Fruit fly (Drosophila melanogaster) whole organism, wandering third instar larva: ENCODE results near the gene Papst2.

Source experiments
- Abd-B ChIP-seq: fragments of >200 bp; optimal IDR thresholded peaks from 2 replicates; lab custom pipeline; 2017; ENCODE audit warnings: missing biosample characterization, missing genetic modification characterization
- CG9705 ChIP-seq: fragments of 200-800 bp; sonication (Bioruptor generic); optimal IDR thresholded peaks from 2 replicates; lab custom pipeline; 2018; ENCODE audit warnings: missing biosample characterization, mild to moderate bottlenecking, missing genetic modification characterization
- CrebA ChIP-seq: fragments of 200-800 bp; sonication (Bioruptor generic); optimal IDR thresholded peaks from 2 replicates; lab custom pipeline; 2016; ENCODE audit warnings: missing biosample characterization, mild to moderate bottlenecking, missing genetic modification characterization, borderline replicate concordance
- Dfd ChIP-seq: fragments of >200 bp; optimal IDR thresholded peaks from 2 replicates; lab custom pipeline; 2017; ENCODE audit warnings: missing biosample characterization, missing genetic modification characterization
- Dif ChIP-seq: fragments of 200-275, 200-300 bp; sonication (Bioruptor generic); optimal IDR thresholded peaks from 2 replicates; lab custom pipeline; 2018; ENCODE audit warnings: missing biosample characterization, missing genetic modification characterization; ENCODE audit not compliant: partially characterized antibody
- GATAd ChIP-seq: sonication (Bioruptor generic); optimal IDR thresholded peaks from 2 replicates; lab custom pipeline; 2016; ENCODE audit warnings: missing biosample characterization, missing genetic modification characterization
- HLH106 ChIP-seq: fragments of 200-800 bp; optimal IDR thresholded peaks from 3 replicates; lab custom pipeline; 2019; ENCODE audit warnings: missing biosample characterization, mild to moderate bottlenecking, missing genetic modification characterization, moderate library complexity
- Hnf4 ChIP-seq: fragments of 200-800 bp; sonication (Bioruptor generic); optimal IDR thresholded peaks from 2 replicates; lab custom pipeline; 2016; ENCODE audit warnings: missing biosample characterization, mild to moderate bottlenecking, missing genetic modification characterization
- Hr83 ChIP-seq: fragments of 200-300 bp; sonication (Bioruptor generic); optimal IDR thresholded peaks from 2 replicates; lab custom pipeline; 2016; ENCODE audit warnings: missing biosample characterization, mild to moderate bottlenecking, missing genetic modification characterization, moderate library complexity; ENCODE audit not compliant: poor library complexity, severe bottlenecking
- Mio ChIP-seq: sonication (Bioruptor generic); optimal IDR thresholded peaks from 2 replicates; lab custom pipeline; 2016; ENCODE audit warnings: missing biosample characterization, missing genetic modification characterization
- Myc ChIP-seq: fragments of >200 bp; optimal IDR thresholded peaks from 2 replicates; lab custom pipeline; 2017
- N ChIP-seq: fragments of >200 bp; optimal IDR thresholded peaks from 2 replicates; lab custom pipeline; 2018; ENCODE audit warnings: missing biosample characterization, missing external identifiers, missing genetic modification characterization
- OdsH ChIP-seq: fragments of 200-800 bp; sonication (Bioruptor generic); optimal IDR thresholded peaks from 2 replicates; lab custom pipeline; 2016; ENCODE audit warnings: missing biosample characterization, mild to moderate bottlenecking, missing genetic modification characterization
- Rel ChIP-seq, 2 experiments: fragments of 200-800 bp; sonication (Bioruptor generic) in 1 of 2; optimal IDR thresholded peaks; 2 replicates in 1 of 2; 3 replicates in 1 of 2; lab custom pipeline; 2016 to 2019; ENCODE audit warnings: mild to moderate bottlenecking in 2 of 2, missing biosample characterization in 2 of 2, missing genetic modification characterization in 2 of 2, moderate library complexity in 1 of 2
- Sp1 ChIP-seq: fragments of 200-800 bp; sonication (Bioruptor generic); optimal IDR thresholded peaks from 3 replicates; lab custom pipeline; 2019; ENCODE audit warnings: missing biosample characterization, mild to moderate bottlenecking, missing genetic modification characterization, moderate library complexity
- Vsx2 ChIP-seq: fragments of 200-300, 225-300 bp; sonication (Bioruptor generic); optimal IDR thresholded peaks from 2 replicates; lab custom pipeline; 2018; ENCODE audit warnings: missing biosample characterization, missing genetic modification characterization; ENCODE audit not compliant: partially characterized antibody
- br ChIP-seq: fragments of 200-800 bp; sonication (Bioruptor generic); optimal IDR thresholded peaks from 2 replicates; lab custom pipeline; 2016; ENCODE audit warnings: missing biosample characterization, missing genetic modification characterization
- brk ChIP-seq: fragments of 200-800 bp; sonication (Bioruptor generic); optimal IDR thresholded peaks from 2 replicates; lab custom pipeline; 2016; ENCODE audit warnings: missing biosample characterization, mild to moderate bottlenecking, missing genetic modification characterization
- dl ChIP-seq, 2 experiments: fragments of 175-275, 200-275 bp in 1 of 2; fragments of 200-275 bp in 1 of 2; sonication (Bioruptor generic); optimal IDR thresholded peaks; lab custom pipeline; 2018; ENCODE audit warnings: mild to moderate bottlenecking in 2 of 2, missing biosample characterization in 2 of 2, missing genetic modification characterization in 2 of 2, moderate library complexity in 2 of 2; ENCODE audit not compliant: partially characterized antibody in 2 of 2, insufficient read depth in 1 of 2
- dmrt93B ChIP-seq: fragments of 200-800 bp; sonication (Bioruptor generic); optimal IDR thresholded peaks from 2 replicates; lab custom pipeline; 2018; ENCODE audit warnings: missing biosample characterization, mild to moderate bottlenecking, missing genetic modification characterization
- ey ChIP-seq: fragments of 200-800 bp; sonication (Bioruptor generic); optimal IDR thresholded peaks from 2 replicates; lab custom pipeline; 2016; ENCODE audit warnings: missing biosample characterization, missing genetic modification characterization
- foxo ChIP-seq, 2 experiments: fragments of 200-800 bp; sonication (Bioruptor generic); optimal IDR thresholded peaks; 2 replicates in 1 of 2; 3 replicates in 1 of 2; lab custom pipeline; 2016 to 2017; ENCODE audit warnings: missing biosample characterization in 2 of 2, missing genetic modification characterization in 2 of 2
- fru ChIP-seq: fragments of 200-800 bp; sonication (Bioruptor generic); optimal IDR thresholded peaks from 3 replicates; lab custom pipeline; 2016; ENCODE audit warnings: missing biosample characterization, mild to moderate bottlenecking, missing genetic modification characterization
- h ChIP-seq: fragments of 200-800 bp; sonication (Bioruptor generic); optimal IDR thresholded peaks from 3 replicates; lab custom pipeline; 2016; ENCODE audit warnings: missing biosample characterization, mild to moderate bottlenecking, missing genetic modification characterization
- jim ChIP-seq: fragments of 175-275, 200-325 bp; sonication (Bioruptor generic); optimal IDR thresholded peaks from 2 replicates; lab custom pipeline; 2016; ENCODE audit warnings: missing biosample characterization, mild to moderate bottlenecking, missing genetic modification characterization
- lola ChIP-seq: fragments of >200 bp; optimal IDR thresholded peaks from 2 replicates; lab custom pipeline; 2017; ENCODE audit warnings: missing biosample characterization, missing genetic modification characterization
- pan ChIP-seq: fragments of >200 bp; optimal IDR thresholded peaks from 2 replicates; lab custom pipeline; 2017
- psq ChIP-seq: fragments of 200-800 bp; sonication (Bioruptor generic); optimal IDR thresholded peaks from 3 replicates; lab custom pipeline; 2017; ENCODE audit warnings: missing biosample characterization, mild to moderate bottlenecking, missing genetic modification characterization, moderate library complexity
- rgr ChIP-seq: fragments of 200-800 bp; sonication (Bioruptor generic); optimal IDR thresholded peaks from 3 replicates; lab custom pipeline; 2016; ENCODE audit warnings: missing biosample characterization, mild to moderate bottlenecking, missing genetic modification characterization
- sage ChIP-seq: fragments of 200-800 bp; sonication (Bioruptor generic); optimal IDR thresholded peaks from 2 replicates; lab custom pipeline; 2016; ENCODE audit warnings: missing biosample characterization, mild to moderate bottlenecking, missing genetic modification characterization
- sv ChIP-seq: fragments of 200-800 bp; sonication (Bioruptor generic); optimal IDR thresholded peaks from 3 replicates; lab custom pipeline; 2016; ENCODE audit warnings: missing biosample characterization, missing genetic modification characterization
- tai ChIP-seq: sonication (Bioruptor generic); optimal IDR thresholded peaks from 2 replicates; lab custom pipeline; 2016; ENCODE audit warnings: missing biosample characterization, missing genetic modification characterization
- usp ChIP-seq: fragments of >200 bp; optimal IDR thresholded peaks from 2 replicates; lab custom pipeline; 2017; ENCODE audit warnings: missing biosample characterization, missing genetic modification characterization
- woc ChIP-seq: sonication (Bioruptor generic); optimal IDR thresholded peaks from 2 replicates; lab custom pipeline; 2016; ENCODE audit warnings: missing biosample characterization, mild to moderate bottlenecking, missing genetic modification characterization

Gene Papst2

dm6 chr3L:17049912-17050345, 7.3 kb downstream of the Papst2 start:
- TF ChIP-seq sage (GFP tag; lab: Kevin White, UChicago) (no peak), Dfd (GFP tag; lab: Kevin White, UChicago) (no peak), usp (GFP tag; lab: Kevin White, UChicago) (no peak), woc (no peak), sv (no peak), psq (GFP tag; lab: Kevin White, UChicago) (no peak), ey (GFP tag; lab: Kevin White, UChicago) (no peak), Rel (GFP tag; optimal IDR thresholded peaks at IDR 0.05; lab: Kevin White, UChicago) (no peak), Rel (tag; optimal IDR thresholded peaks at IDR 0.05; lab: Kevin White, UChicago) (peak; percentile 45), Vsx2 (no peak), GATAd (GFP tag; lab: Kevin White, UChicago) (no peak), pan (lab: Kevin White, UChicago) (no peak), N (GFP tag; lab: Kevin White, UChicago) (no peak), h (GFP tag; lab: Kevin White, UChicago) (peak; percentile 49), Mio (GFP tag; lab: Kevin White, UChicago) (no peak), CrebA (no peak), Abd-B (no peak), OdsH (GFP tag; lab: Kevin White, UChicago) (no peak), dl (GFP tag; optimal IDR thresholded peaks at IDR 0.05; lab: Kevin White, UChicago; ENCODE audit: insufficient read depth in 1 of 2, partially characterized antibody in 2 of 2) (no peak), HLH106 (no peak), rgr (GFP tag; lab: Kevin White, UChicago) (no peak), fru (GFP tag; lab: Kevin White, UChicago) (no peak), CG9705 (GFP tag; lab: Kevin White, UChicago) (no peak), Sp1 (GFP tag; lab: Kevin White, UChicago) (peak; percentile 19)

- TF ChIP-seq Rel (GFP tag; optimal IDR thresholded peaks at IDR 0.05; lab: Kevin White, UChicago) (no peak), Rel (tag; optimal IDR thresholded peaks at IDR 0.05; lab: Kevin White, UChicago) (no peak), Vsx2 (no peak), lola (GFP tag; lab: Kevin White, UChicago) (no peak), usp (GFP tag; lab: Kevin White, UChicago) (no peak), tai (peak; percentile 52), Sp1 (GFP tag; lab: Kevin White, UChicago) (no peak), CG9705 (GFP tag; lab: Kevin White, UChicago) (no peak), Myc (lab: Kevin White, UChicago) (peak; percentile 7), Hnf4 (peak; percentile 1), br (GFP tag; lab: Kevin White, UChicago) (no peak), brk (GFP tag; lab: Kevin White, UChicago) (no peak), rgr (GFP tag; lab: Kevin White, UChicago) (peak; percentile 11), fru (GFP tag; lab: Kevin White, UChicago) (no peak), ey (GFP tag; lab: Kevin White, UChicago) (no peak), Hr83 (GFP tag; lab: Kevin White, UChicago) (no peak), foxo (GFP tag; optimal IDR thresholded peaks at IDR 0.05; lab: Kevin White, UChicago) (no peak)
Measured at dm6 chr3L:17050661-17051452, 8.3 kb downstream of the Papst2 start.

- no peak for TF ChIP-seq tai
- no peak for TF ChIP-seq sv
- no peak for TF ChIP-seq fru (GFP tag; lab: Kevin White, UChicago)
- TF ChIP-seq Vsx2, result no peak
- no peak for TF ChIP-seq brk (GFP tag; lab: Kevin White, UChicago)
Measured at dm6 chr3L:17051472-17051871, 8.9 kb downstream of the Papst2 start.

- no peak for TF ChIP-seq Dif (GFP tag; lab: Kevin White, UChicago)
- TF ChIP-seq jim (GFP tag; lab: Kevin White, UChicago), result no peak
- TF ChIP-seq tai, result no peak
- no peak for TF ChIP-seq Dfd (GFP tag; lab: Kevin White, UChicago)
- no peak for TF ChIP-seq Hr83 (GFP tag; lab: Kevin White, UChicago)
- TF ChIP-seq Rel (GFP tag; optimal IDR thresholded peaks at IDR 0.05; lab: Kevin White, UChicago), result no peak
- TF ChIP-seq Rel (tag; optimal IDR thresholded peaks at IDR 0.05; lab: Kevin White, UChicago), result no peak
- no peak for TF ChIP-seq lola (GFP tag; lab: Kevin White, UChicago)
- no peak for TF ChIP-seq GATAd (GFP tag; lab: Kevin White, UChicago)
- no peak for TF ChIP-seq dmrt93B (GFP tag; lab: Kevin White, UChicago)
- TF ChIP-seq fru (GFP tag; lab: Kevin White, UChicago), result no peak
Measured at dm6 chr3L:17052388-17052905, 9.8 kb downstream of the Papst2 start.
